Worm (Caenorhabditis elegans) whole organism, L2 larva: ENCODE results near the gene fog-2.

ENCODE experiments used
- Y55F3AM.14 ChIP-seq: fragments of 200-800 bp; sonication (Bioruptor generic); optimal IDR thresholded peaks from 2 replicates; lab custom pipeline; 2018; ENCODE audit warnings: mild to moderate bottlenecking, missing genetic modification characterization, missing compliant biosample characterization
- ZK546.5 ChIP-seq: sonication (generic microtip); optimal IDR thresholded peaks from 2 replicates; lab custom pipeline; 2017; ENCODE audit warnings: missing biosample characterization, missing genetic modification characterization
- ceh-82 ChIP-seq: fragments of 150-350 bp; optimal IDR thresholded peaks from 2 replicates; lab custom pipeline; 2014; ENCODE audit warnings: missing biosample characterization, missing genetic modification characterization
- elt-1 ChIP-seq: fragments of 150-350 bp; optimal IDR thresholded peaks from 2 replicates; lab custom pipeline; 2014; ENCODE audit warnings: missing biosample characterization, missing genetic modification characterization
- lsy-2 ChIP-seq, 2 experiments: fragments of 150-350 bp in 1 of 2; sonication (generic microtip) in 1 of 2; optimal IDR thresholded peaks; 2 replicates each; lab custom pipeline; 2014 to 2017; ENCODE audit warnings: missing biosample characterization in 2 of 2, missing genetic modification characterization in 2 of 2
- sma-9 ChIP-seq, 2 experiments: fragments of 150-350 bp in 1 of 2; sonication (generic microtip) in 1 of 2; optimal IDR thresholded peaks; 2 replicates each; lab custom pipeline; 2014 to 2016; ENCODE audit warnings: missing genetic modification characterization in 2 of 2, mild to moderate bottlenecking in 1 of 2, missing biosample characterization in 1 of 2, missing compliant biosample characterization in 1 of 2, missing genetic modification reagents in 1 of 2, moderate library complexity in 1 of 2
- unc-62 ChIP-seq: fragments of 150-350 bp; optimal IDR thresholded peaks from 2 replicates; lab custom pipeline; 2014; ENCODE audit warnings: missing biosample characterization, missing genetic modification reagents, missing genetic modification characterization

DNA sequence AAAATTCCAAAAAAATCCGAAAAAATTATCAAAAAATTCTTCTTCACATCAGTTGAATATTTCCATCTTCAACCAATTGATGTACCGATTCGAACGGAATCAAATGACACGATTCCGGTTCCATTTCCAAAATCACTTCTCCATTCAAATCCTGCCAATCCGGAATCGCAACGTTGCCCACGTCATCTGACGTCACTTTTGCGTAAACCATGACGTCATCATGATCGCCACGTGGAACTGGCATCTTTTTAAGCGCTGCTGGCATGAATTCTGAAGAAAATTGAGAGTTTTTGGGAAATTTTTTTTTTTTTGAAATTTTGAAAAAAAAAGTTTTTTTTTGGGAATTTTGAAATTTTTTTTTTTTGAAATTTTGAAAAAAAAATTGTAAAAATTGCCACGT lies 36.2 kb downstream of the fog-2 start:
- TF ChIP-seq lsy-2 (tag; optimal IDR thresholded peaks at IDR 0.05; lab: Kevin White, UChicago) (no peak), unc-62 (GFP tag; lab: Kevin White, UChicago) (no peak), sma-9 (GFP tag; optimal IDR thresholded peaks at IDR 0.05; lab: Kevin White, UChicago) (no peak), sma-9 (tag; optimal IDR thresholded peaks at IDR 0.05; lab: Kevin White, UChicago) (no peak), Y55F3AM.14 (GFP tag; lab: Kevin White, UChicago) (no peak), ZK546.5 (tag; lab: Kevin White, UChicago) (no peak), elt-1 (tag; lab: Kevin White, UChicago) (no peak), ceh-82 (tag; lab: Kevin White, UChicago) (no peak)
